Worm (Caenorhabditis elegans) whole organism, L4 larva: ENCODE results near the gene sfrp-1.

Experiments used
- T20F7.1 ChIP-seq: fragments of 200-800 bp; sonication (Bioruptor generic); optimal IDR thresholded peaks from 2 replicates; lab custom pipeline; 2018; ENCODE audit warnings: mild to moderate bottlenecking, missing genetic modification characterization, missing compliant biosample characterization
- T26A8.4 ChIP-seq: fragments of 200-800 bp; sonication (Bioruptor generic); IDR thresholded peaks from 2 replicates; pipeline ENCODE4 v1.3.6; 2022; ENCODE audit warnings: missing genetic modification characterization, missing compliant biosample characterization
- ZK337.2 ChIP-seq: fragments of 200-800 bp; sonication (Bioruptor generic); IDR thresholded peaks from 2 replicates; pipeline ENCODE4 v1.3.6; 2022; ENCODE audit warnings: missing genetic modification reagents, missing genetic modification characterization, missing compliant biosample characterization
- ZK546.5 ChIP-seq, 2 experiments: sonication (generic microtip); optimal IDR thresholded peaks; 2 replicates each; lab custom pipeline; 2017; ENCODE audit warnings: missing biosample characterization in 2 of 2, missing genetic modification characterization in 2 of 2
- aha-1 ChIP-seq: fragments of 150-350 bp; peaks from one replicate; lab custom pipeline; 2014; ENCODE audit warnings: missing biosample characterization, missing genetic modification characterization
- arid-1 ChIP-seq: fragments of 200-800 bp; sonication (Bioruptor generic); conservative IDR thresholded peaks from 2 replicates; pipeline ENCODE4 v1.3.6; 2022; ENCODE audit warnings: missing genetic modification reagents, missing genetic modification characterization, missing compliant biosample characterization
- ceh-28 ChIP-seq: fragments of 150-350 bp; optimal IDR thresholded peaks from 2 replicates; lab custom pipeline; 2014; ENCODE audit warnings: missing biosample characterization, missing genetic modification reagents, missing genetic modification characterization
- ceh-32 ChIP-seq: sonication (generic microtip); optimal IDR thresholded peaks from 2 replicates; lab custom pipeline; 2016; ENCODE audit warnings: mild to moderate bottlenecking, missing genetic modification characterization, missing compliant biosample characterization; ENCODE audit not compliant: poor library complexity
- daf-16 ChIP-seq, 3 experiments: sonication (generic microtip); optimal IDR thresholded peaks; 2 replicates each; lab custom pipeline; 2016 to 2017; ENCODE audit warnings: missing genetic modification characterization in 3 of 3, missing genetic modification reagents in 3 of 3, mild to moderate bottlenecking in 2 of 3, missing compliant biosample characterization in 2 of 3, missing biosample characterization in 1 of 3, moderate library complexity in 1 of 3
- daf-19 ChIP-seq: fragments of 200-800 bp; sonication (Bioruptor generic); conservative IDR thresholded peaks from 2 replicates; pipeline ENCODE4 v1.3.6; 2022; ENCODE audit warnings: missing genetic modification characterization, missing compliant biosample characterization
- dmd-8 ChIP-seq: fragments of 200-800 bp; sonication (Bioruptor generic); IDR thresholded peaks from 2 replicates; pipeline ENCODE4 v1.3.6; 2022; ENCODE audit warnings: missing genetic modification characterization, missing compliant biosample characterization
- dmd-9 ChIP-seq: fragments of 200-800 bp; sonication (Bioruptor generic); IDR thresholded peaks from 2 replicates; pipeline ENCODE4 v1.3.6; 2022; ENCODE audit warnings: missing genetic modification reagents, missing genetic modification characterization, missing compliant biosample characterization
- dpl-1 ChIP-seq: fragments of 150-350 bp; optimal IDR thresholded peaks from 2 replicates; lab custom pipeline; 2014; ENCODE audit warnings: missing biosample characterization, missing genetic modification reagents, missing genetic modification characterization
- fkh-10 ChIP-seq: fragments of 150-350 bp; optimal IDR thresholded peaks from 2 replicates; lab custom pipeline; 2014; ENCODE audit warnings: missing biosample characterization, missing genetic modification reagents, missing genetic modification characterization
- fos-1 ChIP-seq: fragments of 150-350 bp; optimal IDR thresholded peaks from 2 replicates; lab custom pipeline; 2014; ENCODE audit warnings: missing biosample characterization, missing genetic modification characterization
- hlh-11 ChIP-seq: fragments of 200-800 bp; sonication (Bioruptor generic); optimal IDR thresholded peaks from 2 replicates; lab custom pipeline; 2018; ENCODE audit warnings: mild to moderate bottlenecking, missing genetic modification characterization, missing compliant biosample characterization
- hlh-30 ChIP-seq: sonication (generic microtip); optimal IDR thresholded peaks from 2 replicates; lab custom pipeline; 2017; ENCODE audit warnings: antibody characterized with exemption, mild to moderate bottlenecking, missing genetic modification characterization, missing compliant biosample characterization; ENCODE audit not compliant: insufficient read depth
- hmg-1.1 ChIP-seq: fragments of 200-800 bp; sonication (Bioruptor generic); IDR thresholded peaks from 2 replicates; pipeline ENCODE4 v1.3.6; 2022; ENCODE audit warnings: missing genetic modification reagents, missing genetic modification characterization, missing compliant biosample characterization
- lin-13 ChIP-seq: fragments of 150-350 bp; optimal IDR thresholded peaks from 2 replicates; lab custom pipeline; 2014; ENCODE audit warnings: missing biosample characterization, missing genetic modification reagents, missing genetic modification characterization
- lin-15B ChIP-seq: fragments of 150-350 bp; sonication (generic microtip); optimal IDR thresholded peaks from 3 replicates; lab custom pipeline; 2014; ENCODE audit warnings: missing biosample characterization, missing genetic modification characterization
- lin-29 ChIP-seq: fragments of 200-800 bp; sonication (Bioruptor generic); IDR thresholded peaks from 2 replicates; pipeline ENCODE4 v1.3.6; 2022; ENCODE audit warnings: missing genetic modification reagents, missing genetic modification characterization, missing compliant biosample characterization
- lin-38 ChIP-seq: fragments of 200-800 bp; sonication (Bioruptor generic); IDR thresholded peaks from 2 replicates; pipeline ENCODE4 v1.3.6; 2022; ENCODE audit warnings: missing genetic modification reagents, missing genetic modification characterization, missing compliant biosample characterization
- lsy-2 ChIP-seq, 2 experiments: fragments of 150-350 bp in 1 of 2; sonication (generic microtip) in 1 of 2; optimal IDR thresholded peaks; 2 replicates each; lab custom pipeline; 2014 to 2017; ENCODE audit warnings: missing biosample characterization in 2 of 2, missing genetic modification characterization in 2 of 2
- mdt-29 ChIP-seq: fragments of 200-800 bp; sonication (Bioruptor generic); IDR thresholded peaks from 2 replicates; pipeline ENCODE4 v1.3.6; 2022; ENCODE audit warnings: missing genetic modification reagents, missing genetic modification characterization, missing compliant biosample characterization
- mep-1 ChIP-seq: fragments of 150-350 bp; sonication (generic microtip); optimal IDR thresholded peaks from 3 replicates; lab custom pipeline; 2014; ENCODE audit warnings: missing biosample characterization, missing genetic modification characterization
- mes-2 ChIP-seq: sonication (generic microtip); optimal IDR thresholded peaks from 2 replicates; lab custom pipeline; 2016; ENCODE audit warnings: missing genotype, mild to moderate bottlenecking, missing genetic modification characterization, missing compliant biosample characterization; ENCODE audit not compliant: poor library complexity, severe bottlenecking
- nhr-102 ChIP-seq: sonication (generic microtip); optimal IDR thresholded peaks from 2 replicates; lab custom pipeline; 2016; ENCODE audit warnings: mild to moderate bottlenecking, missing genetic modification characterization, moderate library complexity, missing compliant biosample characterization
- nhr-25 ChIP-seq: sonication (generic microtip); optimal IDR thresholded peaks from 2 replicates; lab custom pipeline; 2017; ENCODE audit warnings: missing genetic modification characterization, mild to moderate bottlenecking, missing compliant biosample characterization, antibody characterized with exemption, moderate library complexity, borderline replicate concordance; ENCODE audit not compliant: insufficient read depth
- nhr-28 ChIP-seq: fragments of 150-350 bp; optimal IDR thresholded peaks from 2 replicates; lab custom pipeline; 2014; ENCODE audit warnings: missing biosample characterization, missing genetic modification characterization
- nhr-48 ChIP-seq: sonication (generic microtip); optimal IDR thresholded peaks from 2 replicates; lab custom pipeline; 2016; ENCODE audit warnings: mild to moderate bottlenecking, missing genetic modification characterization, missing compliant biosample characterization
- nhr-6 ChIP-seq: fragments of 150-350 bp; optimal IDR thresholded peaks from 2 replicates; lab custom pipeline; 2014; ENCODE audit warnings: missing biosample characterization, missing genetic modification characterization
- nhr-77 ChIP-seq: fragments of 150-350 bp; optimal IDR thresholded peaks from 2 replicates; lab custom pipeline; 2014; ENCODE audit warnings: missing biosample characterization, missing genetic modification characterization
- pha-4 ChIP-seq, 2 experiments: fragments of 150-350 bp in 1 of 2; fragments of 200-800 bp in 1 of 2; sonication (Bioruptor generic) in 1 of 2; IDR thresholded peaks in 1 of 2; optimal IDR thresholded peaks in 1 of 2; 2 replicates each; pipeline versions ENCODE4 v1.3.6 to Lab custom; 2014 to 2022; ENCODE audit warnings: missing genetic modification characterization in 2 of 2, missing genetic modification reagents in 2 of 2, missing biosample characterization in 1 of 2, missing compliant biosample characterization in 1 of 2
- rbr-2 ChIP-seq: sonication (generic microtip); optimal IDR thresholded peaks from 2 replicates; lab custom pipeline; 2016; ENCODE audit warnings: missing genotype, missing genetic modification characterization, missing compliant biosample characterization
- sdz-12 ChIP-seq: fragments of 200-800 bp; sonication (Bioruptor generic); optimal IDR thresholded peaks from 2 replicates; lab custom pipeline; 2018; ENCODE audit warnings: mild to moderate bottlenecking, missing genetic modification characterization, missing compliant biosample characterization
- set-16 ChIP-seq: fragments of 200-800 bp; sonication (Bioruptor generic); IDR thresholded peaks from 2 replicates; pipeline ENCODE4 v1.3.6; 2022; ENCODE audit warnings: missing genetic modification reagents, missing genetic modification characterization, missing compliant biosample characterization
- snpc-1.2 ChIP-seq: fragments of 200-800 bp; sonication (Bioruptor generic); IDR thresholded peaks from 2 replicates; pipeline ENCODE4 v1.3.6; 2022; ENCODE audit warnings: missing genetic modification reagents, missing genetic modification characterization, missing compliant biosample characterization
- vab-7 ChIP-seq: fragments of 200-800 bp; sonication (Bioruptor generic); IDR thresholded peaks from 2 replicates; pipeline ENCODE4 v1.3.6; 2022; ENCODE audit warnings: missing genetic modification reagents, missing genetic modification characterization, missing compliant biosample characterization
- zfp-2 ChIP-seq: sonication (generic microtip); optimal IDR thresholded peaks from 2 replicates; lab custom pipeline; 2016; ENCODE audit warnings: mild to moderate bottlenecking, missing genetic modification characterization, missing compliant biosample characterization

The sfrp-1 gene

DNA sequence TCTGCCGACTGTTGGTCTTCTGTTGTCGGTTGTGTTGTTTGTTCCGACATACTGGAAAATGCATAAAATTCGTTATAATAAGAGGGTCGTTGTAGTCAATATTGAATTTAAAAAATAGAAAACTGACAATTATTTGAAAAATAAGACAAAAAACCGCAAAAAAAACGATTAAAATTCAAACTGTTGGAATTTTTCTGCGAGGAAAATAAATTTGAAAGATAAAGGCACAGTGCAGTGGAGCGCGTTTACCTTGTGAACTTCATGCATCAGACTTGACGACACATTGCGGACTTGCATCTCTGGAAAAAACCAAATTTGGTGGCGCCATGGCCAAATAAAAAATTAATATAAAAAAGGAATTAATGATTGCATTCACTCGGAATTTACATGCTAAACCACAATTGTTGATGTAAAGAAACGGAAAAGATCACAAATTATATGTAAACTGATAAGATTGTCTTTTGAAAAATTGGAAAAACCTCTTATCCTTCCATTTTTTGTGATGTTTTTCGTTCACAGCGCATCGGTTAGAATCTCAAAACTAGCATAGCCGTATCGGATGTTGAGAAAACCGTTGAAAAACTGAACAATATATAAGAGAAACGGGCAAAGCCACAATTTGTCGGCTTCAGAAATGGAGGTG, 25.6 kb downstream of the sfrp-1 start, which contains the start of the genes hrpf-2 and bli-6:
hrpf-2 (minus strand) TSS at position 51 of the 643 bp plus-strand sequence.
bli-6 (plus strand) TSS at position 593 of the 643 bp plus-strand sequence.
- TF ChIP-seq mes-2 (tag; lab: Kevin White, UChicago) (peak; percentile 81), ceh-32 (tag; lab: Kevin White, UChicago) (no peak), arid-1 (0 out of 2 replicates have a peak, but pooled peaks have one; percentile 13), nhr-48 (tag; lab: Kevin White, UChicago) (peak; percentile 31), pha-4 (GFP tag; IDR thresholded peaks at IDR 0.05; lab: Robert Waterston, UW) (no peak), pha-4 (tag; optimal IDR thresholded peaks at IDR 0.05; lab: Kevin White, UChicago) (peak; percentile 44), hlh-11 (tag; lab: Kevin White, UChicago) (peak; percentile 69), mep-1 (tag; lab: Kevin White, UChicago) (peak; percentile 62), nhr-28 (tag; lab: Kevin White, UChicago) (peak; percentile 57), lin-29 (GFP tag; lab: Robert Waterston, UW) (0 out of 2 replicates have a peak, but pooled peaks have one; percentile 20), fos-1 (tag; lab: Kevin White, UChicago) (no peak), nhr-102 (tag; lab: Kevin White, UChicago) (peak; percentile 17), mdt-29 (no peak), ceh-28 (tag; lab: Kevin White, UChicago) (no peak), rbr-2 (tag; lab: Kevin White, UChicago) (peak; percentile 70), hlh-30 (peak; percentile 28), nhr-25 (tag; lab: Kevin White, UChicago) (peak; percentile 24), nhr-77 (tag; lab: Kevin White, UChicago) (peak; percentile 51), sdz-12 (GFP tag; lab: Kevin White, UChicago) (no peak), snpc-1.2 (GFP tag; lab: Robert Waterston, UW) (peak; percentile 75), hmg-1.1 (peak; percentile 40; the same call in 1 of the 2 replicates), nhr-6 (tag; lab: Kevin White, UChicago) (peak; percentile 60), lin-38 (peak; percentile 95), aha-1 (tag; lab: Kevin White, UChicago) (peak; percentile 43), dpl-1 (GFP tag; lab: Kevin White, UChicago) (peak; percentile 82), lin-13 (GFP tag; lab: Kevin White, UChicago) (peak; percentile 32), zfp-2 (peak; percentile 1), fkh-10 (peak; percentile 54), dmd-9 (no peak), daf-16 (GFP tag; optimal IDR thresholded peaks at IDR 0.05; lab: Kevin White, UChicago) (no peak), daf-16 (tag; optimal IDR thresholded peaks at IDR 0.05; lab: Kevin White, UChicago) (peak; percentile 37), daf-19 (GFP tag; lab: Robert Waterston, UW) (no peak), lsy-2 (tag; optimal IDR thresholded peaks at IDR 0.05; lab: Kevin White, UChicago) (peak in 1 of 2 experiments; percentile 88), lin-15B (tag; lab: Kevin White, UChicago) (peak; percentile 17)

DNA sequence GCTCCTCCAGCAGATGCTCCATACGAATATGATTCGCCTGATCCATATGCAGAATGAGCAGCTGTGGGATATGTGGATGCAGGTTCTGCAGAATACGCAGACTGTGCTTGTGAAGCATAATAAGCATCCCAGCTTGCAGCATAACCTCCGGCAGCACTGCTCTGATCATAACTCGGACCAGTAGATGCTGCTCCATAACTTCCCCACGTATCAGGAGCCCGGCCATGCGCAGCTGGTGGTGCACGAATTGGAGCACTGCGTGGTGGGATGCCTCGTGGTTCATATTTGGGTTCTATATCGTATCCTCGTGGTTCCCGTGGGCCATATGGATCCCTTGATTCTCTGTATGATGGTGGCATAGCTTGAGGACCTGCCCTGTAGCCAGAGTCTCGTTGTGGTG, 28.5 kb downstream of the sfrp-1 start:
- TF ChIP-seq dmd-8 (GFP tag; lab: Robert Waterston, UW) (0 out of 2 replicates have a peak, but pooled peaks have one; percentile 37), ZK546.5 (tag; optimal IDR thresholded peaks at IDR 0.05; lab: Kevin White, UChicago) (no peak), ZK337.2 (no peak), T20F7.1 (GFP tag; lab: Kevin White, UChicago) (no peak), T26A8.4 (no peak), vab-7 (GFP tag; lab: Robert Waterston, UW) (0 out of 2 replicates have a peak, but pooled peaks have one; percentile 5), set-16 (peak; percentile 52)
